Worm (Caenorhabditis elegans) whole organism, midembryonic: ENCODE results near the gene Y38F1A.8.

Source experiments
- cog-1 ChIP-seq: sonication (generic microtip); optimal IDR thresholded peaks from 2 replicates; lab custom pipeline; 2016; ENCODE audit warnings: missing genetic modification characterization, missing compliant biosample characterization
- flt-1 ChIP-seq: fragments of 200-800 bp; sonication (Bioruptor generic); IDR thresholded peaks from 2 replicates; pipeline ENCODE4 v1.3.6; 2022; ENCODE audit warnings: missing genetic modification characterization, missing compliant biosample characterization
- klf-2 ChIP-seq: fragments of 200-800 bp; sonication (Bioruptor generic); conservative IDR thresholded peaks from 2 replicates; pipeline ENCODE4 v1.3.6; 2022; ENCODE audit warnings: missing genetic modification reagents, missing genetic modification characterization, missing compliant biosample characterization
- tab-1 ChIP-seq: fragments of 200-800 bp; sonication (Bioruptor generic); IDR thresholded peaks from 2 replicates; pipeline ENCODE4 v1.3.6; 2022; ENCODE audit warnings: missing genetic modification characterization, missing compliant biosample characterization
- ztf-29 ChIP-seq: fragments of 200-800 bp; sonication (Bioruptor generic); IDR thresholded peaks from 2 replicates; pipeline ENCODE4 v1.3.6; 2022; ENCODE audit warnings: missing genetic modification reagents, missing genetic modification characterization, missing compliant biosample characterization

ce11 chrII:13013966-13014365, 13.3 kb upstream of the Y38F1A.8 start, which contains the start of gene F18A11.5:
- TF ChIP-seq cog-1 (tag; lab: Kevin White, UChicago) (no peak), ztf-29 (GFP tag; lab: Robert Waterston, UW) (no peak), tab-1 (GFP tag; lab: Robert Waterston, UW) (no peak), flt-1 (GFP tag; lab: Robert Waterston, UW) (no peak), klf-2 (no peak)
